Worm (Caenorhabditis elegans): ENCODE measurements around the gene T14G8.3.

DNA sequence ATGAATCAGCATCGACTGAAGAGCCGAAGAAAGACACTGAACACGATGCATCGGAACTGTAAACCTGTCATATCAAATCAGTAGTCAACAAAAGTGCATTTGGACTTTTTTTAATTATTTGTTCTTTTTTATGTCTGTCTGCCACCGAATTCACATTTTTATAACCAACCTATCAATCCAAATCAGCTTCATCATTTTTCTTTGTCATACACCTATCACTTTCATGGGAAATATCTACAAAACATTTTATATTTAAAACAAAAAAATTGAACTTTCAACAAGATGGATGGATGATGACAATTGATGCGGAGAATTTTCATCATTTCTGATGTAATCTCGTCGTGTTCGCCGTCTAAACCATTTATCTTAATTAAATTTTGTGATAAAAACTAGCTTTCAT, 8.4 kb downstream of the T14G8.3 start:
- TF ChIP-seq nhr-28 (tag; optimal IDR thresholded peaks at IDR 0.05) (no peak), pax-3 (tag; optimal IDR thresholded peaks at IDR 0.05) (no peak), skn-1 (tag; optimal IDR thresholded peaks at IDR 0.05) (peak; percentile 55), ama-1 (optimal IDR thresholded peaks at IDR 0.05) (no peak), ztf-4 (tag; optimal IDR thresholded peaks at IDR 0.05) (no peak), snpc-4 (tag; optimal IDR thresholded peaks at IDR 0.05) (no peak), nhr-76 (tag; optimal IDR thresholded peaks at IDR 0.05) (no peak), nhr-11 (tag; optimal IDR thresholded peaks at IDR 0.05) (no peak)

Data from whole organism, L1 larva.